Worm (Caenorhabditis elegans) whole organism, midembryonic: Measurements from ENCODE around the gene chdh-1.

ENCODE experiments used
- T22C8.4 ChIP-seq: fragments of 200-800 bp; sonication (Bioruptor generic); IDR thresholded peaks from 2 replicates; pipeline ENCODE4 v1.3.6; 2022; ENCODE audit warnings: missing genetic modification characterization, missing compliant biosample characterization
- cog-1 ChIP-seq: sonication (generic microtip); optimal IDR thresholded peaks from 2 replicates; lab custom pipeline; 2016; ENCODE audit warnings: missing genetic modification characterization, missing compliant biosample characterization
- flt-1 ChIP-seq: fragments of 200-800 bp; sonication (Bioruptor generic); IDR thresholded peaks from 2 replicates; pipeline ENCODE4 v1.3.6; 2022; ENCODE audit warnings: missing genetic modification characterization, missing compliant biosample characterization
- klf-2 ChIP-seq: fragments of 200-800 bp; sonication (Bioruptor generic); conservative IDR thresholded peaks from 2 replicates; pipeline ENCODE4 v1.3.6; 2022; ENCODE audit warnings: missing genetic modification reagents, missing genetic modification characterization, missing compliant biosample characterization
- med-1 ChIP-seq: sonication (generic microtip); optimal IDR thresholded peaks from 2 replicates; lab custom pipeline; 2017; ENCODE audit warnings: missing genetic modification characterization, mild to moderate bottlenecking, missing compliant biosample characterization, antibody characterized with exemption, missing genetic modification reagents; ENCODE audit not compliant: insufficient read depth
- ref-1 ChIP-seq: fragments of 200-800 bp; sonication (Bioruptor generic); conservative IDR thresholded peaks from 2 replicates; pipeline ENCODE4 v1.3.6; 2022; ENCODE audit warnings: missing genetic modification reagents, missing genetic modification characterization, missing compliant biosample characterization
- tab-1 ChIP-seq: fragments of 200-800 bp; sonication (Bioruptor generic); IDR thresholded peaks from 2 replicates; pipeline ENCODE4 v1.3.6; 2022; ENCODE audit warnings: missing genetic modification characterization, missing compliant biosample characterization
- ztf-23 ChIP-seq: fragments of 200-800 bp; sonication (Bioruptor generic); IDR thresholded peaks from 2 replicates; pipeline ENCODE4 v1.3.6; 2022; ENCODE audit warnings: missing genetic modification reagents, missing genetic modification characterization, missing compliant biosample characterization
- ztf-29 ChIP-seq: fragments of 200-800 bp; sonication (Bioruptor generic); IDR thresholded peaks from 2 replicates; pipeline ENCODE4 v1.3.6; 2022; ENCODE audit warnings: missing genetic modification reagents, missing genetic modification characterization, missing compliant biosample characterization

The chdh-1 gene

DNA sequence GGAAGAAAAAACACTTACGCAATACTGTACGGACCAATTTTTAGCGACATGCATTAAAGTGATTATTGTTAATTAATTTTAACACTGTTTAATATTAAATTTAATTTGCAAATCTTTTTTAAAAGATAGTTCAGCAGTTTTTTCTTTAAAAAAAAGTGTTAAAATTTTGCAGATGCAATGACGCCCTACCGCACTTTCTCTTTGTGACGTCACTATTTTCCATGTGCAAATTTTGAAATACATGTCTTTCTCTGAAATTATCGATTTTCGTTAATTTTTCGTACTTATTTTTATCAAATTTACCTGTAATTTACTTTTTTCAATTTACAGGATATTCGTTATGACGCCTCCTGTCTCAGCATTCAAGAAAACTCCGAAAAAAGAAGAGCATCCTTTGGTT lies 37.2 kb downstream of the chdh-1 start, which contains the start of the genes piga-1 and eif-2Bepsilon:
piga-1 (minus strand) TSS at position 174 of the 400 bp plus-strand sequence.
eif-2Bepsilon (plus strand) TSS at position 331 of the 400 bp plus-strand sequence.
- TF ChIP-seq ztf-29 (GFP tag; lab: Robert Waterston, UW): no peak
- no peak for TF ChIP-seq klf-2 (GFP tag; lab: Robert Waterston, UW)
- TF ChIP-seq cog-1 (tag; lab: Kevin White, UChicago): no peak
- TF ChIP-seq ztf-23 (GFP tag; lab: Robert Waterston, UW): no peak
- TF ChIP-seq tab-1 (GFP tag; lab: Robert Waterston, UW): no peak
- TF ChIP-seq ref-1 (GFP tag; lab: Robert Waterston, UW): no peak
- no peak for TF ChIP-seq flt-1 (GFP tag; lab: Robert Waterston, UW)
- no peak for TF ChIP-seq T22C8.4 (GFP tag; lab: Robert Waterston, UW)

DNA sequence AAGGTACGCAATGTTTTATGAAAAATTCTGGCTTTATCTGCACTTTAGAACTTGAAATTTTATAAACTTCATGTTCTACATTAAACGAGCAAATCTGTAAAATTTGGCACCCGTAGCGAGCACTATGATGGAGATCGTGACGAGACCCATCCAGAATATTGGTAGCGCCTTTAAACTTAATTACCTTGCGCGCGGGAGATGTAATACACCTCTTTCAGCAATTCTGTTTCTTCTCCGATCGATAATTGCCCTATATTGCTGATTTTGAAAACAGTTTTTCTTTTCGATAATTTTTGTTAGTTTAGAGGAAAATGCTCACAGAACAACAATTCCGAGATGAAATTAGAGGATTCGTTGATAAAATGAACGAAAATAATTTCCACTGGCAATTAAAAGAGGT lies 39.9 kb downstream of the chdh-1 start, which contains the start of gene atg-10:
atg-10 (plus strand) TSS at position 301 of the 400 bp plus-strand sequence.
- TF ChIP-seq ref-1 (GFP tag; lab: Robert Waterston, UW) (no peak), med-1 (no peak), ztf-29 (GFP tag; lab: Robert Waterston, UW) (no peak), flt-1 (GFP tag; lab: Robert Waterston, UW) (no peak), tab-1 (GFP tag; lab: Robert Waterston, UW) (no peak), klf-2 (GFP tag; lab: Robert Waterston, UW) (no peak), cog-1 (tag; lab: Kevin White, UChicago) (no peak), T22C8.4 (GFP tag; lab: Robert Waterston, UW) (no peak), ztf-23 (GFP tag; lab: Robert Waterston, UW) (no peak)

DNA sequence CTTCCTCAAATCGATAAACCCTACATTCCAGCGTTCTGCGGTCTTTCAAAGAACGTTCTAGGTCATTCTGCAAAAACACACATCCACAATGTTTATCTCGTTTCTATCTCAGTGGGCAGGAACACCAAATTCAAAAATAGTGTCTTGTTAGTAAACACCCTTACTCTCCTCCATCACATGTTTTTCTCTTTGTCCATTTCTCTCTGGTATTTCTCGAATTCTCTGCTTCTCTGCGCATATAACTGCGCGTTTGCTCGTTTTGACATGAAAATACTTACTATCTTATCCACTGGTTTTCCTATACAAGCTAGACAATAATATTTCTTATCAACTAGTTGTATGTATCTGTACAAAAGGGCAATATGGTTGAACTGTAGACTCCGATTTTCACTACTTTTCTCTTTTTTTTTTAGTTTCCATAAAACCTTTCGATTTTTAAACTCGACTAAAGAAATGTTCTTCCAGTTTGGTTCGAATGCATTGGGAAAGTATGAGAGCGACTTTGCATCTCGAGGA lies 48.0 kb downstream of the chdh-1 start, which contains the start of gene pyr-1:
pyr-1 (plus strand) TSS at position 466 of the 516 bp plus-strand sequence.
- TF ChIP-seq ztf-23 (GFP tag; lab: Robert Waterston, UW): no peak
- TF ChIP-seq tab-1 (GFP tag; lab: Robert Waterston, UW): no peak
- TF ChIP-seq cog-1 (tag; lab: Kevin White, UChicago): no peak
- TF ChIP-seq ref-1 (GFP tag; lab: Robert Waterston, UW): no peak
- TF ChIP-seq med-1: no peak
- TF ChIP-seq T22C8.4 (GFP tag; lab: Robert Waterston, UW): no peak
- TF ChIP-seq klf-2 (GFP tag; lab: Robert Waterston, UW): no peak
- TF ChIP-seq ztf-29 (GFP tag; lab: Robert Waterston, UW): no peak
- no peak for TF ChIP-seq flt-1 (GFP tag; lab: Robert Waterston, UW)

DNA sequence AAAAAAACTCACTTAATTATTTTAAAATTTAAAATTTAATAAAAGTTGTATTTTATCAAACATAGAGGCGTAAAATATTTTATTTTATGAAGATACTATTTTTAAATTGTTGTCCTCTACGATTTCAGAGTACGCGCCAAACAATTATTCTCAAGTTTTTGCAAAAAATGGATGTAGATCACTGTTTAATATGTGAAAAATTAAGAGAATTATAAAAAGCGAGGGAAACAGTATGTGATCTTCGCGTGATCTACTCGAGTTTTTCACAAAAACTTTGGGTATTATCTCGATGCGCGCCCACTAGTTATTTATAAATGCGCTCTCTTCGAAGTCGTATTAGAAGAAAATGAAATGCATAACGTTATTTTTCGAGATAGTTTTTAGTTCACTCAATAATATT lies 49.9 kb downstream of the chdh-1 start:
- TF ChIP-seq ztf-29 (GFP tag; lab: Robert Waterston, UW) (no peak), T22C8.4 (GFP tag; lab: Robert Waterston, UW) (no peak), cog-1 (tag; lab: Kevin White, UChicago) (no peak), ref-1 (GFP tag; lab: Robert Waterston, UW) (no peak), med-1 (no peak), ztf-23 (GFP tag; lab: Robert Waterston, UW) (no peak)
